Worm (Caenorhabditis elegans) whole organism, young adult: ENCODE results near the gene polk-1.
A peak's percentile ranks its signal among the peaks of the same experiment; 100 is the strongest.

Experiments
- B0035.1 ChIP-seq: sonication (generic microtip); optimal IDR thresholded peaks from 2 replicates; lab custom pipeline; 2016; ENCODE audit warnings: missing genetic modification characterization, mild to moderate bottlenecking, missing compliant biosample characterization, missing genotype, missing genetic modification reagents
- B0336.3 ChIP-seq: fragments of 200-800 bp; sonication (Bioruptor generic); IDR thresholded peaks from 2 replicates; pipeline ENCODE4 v1.3.6; 2022; ENCODE audit warnings: missing genetic modification characterization, missing compliant biosample characterization
- D2030.7 ChIP-seq: fragments of 200-800 bp; sonication (Bioruptor generic); IDR thresholded peaks from 2 replicates; pipeline ENCODE4 v1.3.6; 2022; ENCODE audit warnings: missing genetic modification reagents, missing genetic modification characterization, missing compliant biosample characterization
- F33H1.4 ChIP-seq: fragments of 200-800 bp; sonication (Bioruptor generic); IDR thresholded peaks from 2 replicates; pipeline ENCODE4 v1.3.6; 2022; ENCODE audit warnings: missing genetic modification reagents, missing genetic modification characterization, missing compliant biosample characterization
- T26A5.8 ChIP-seq: sonication (generic microtip); optimal IDR thresholded peaks from 2 replicates; lab custom pipeline; 2016; ENCODE audit warnings: missing genetic modification characterization, missing compliant biosample characterization
- Y53F4B.3 ChIP-seq: fragments of 200-800 bp; sonication (Bioruptor generic); IDR thresholded peaks from 2 replicates; pipeline ENCODE4 v1.3.6; 2022; ENCODE audit warnings: missing genetic modification reagents, missing genetic modification characterization, missing compliant biosample characterization
- Y53G8AR.9 ChIP-seq: fragments of 200-800 bp; sonication (Bioruptor generic); conservative IDR thresholded peaks from 2 replicates; pipeline ENCODE4 v1.3.6; 2022; ENCODE audit warnings: missing genetic modification reagents, missing genetic modification characterization, missing compliant biosample characterization
- akir-1 ChIP-seq: fragments of 200-800 bp; sonication (Bioruptor generic); optimal IDR thresholded peaks from 2 replicates; lab custom pipeline; 2018; ENCODE audit warnings: mild to moderate bottlenecking, missing genetic modification characterization, moderate library complexity, missing compliant biosample characterization
- aptf-2 ChIP-seq: fragments of 200-800 bp; sonication (Bioruptor generic); conservative IDR thresholded peaks from 2 replicates; pipeline ENCODE4 v1.3.6; 2022; ENCODE audit warnings: missing genetic modification reagents, missing genetic modification characterization, missing compliant biosample characterization
- atf-7 ChIP-seq: sonication (generic microtip); optimal IDR thresholded peaks from 2 replicates; lab custom pipeline; 2017; ENCODE audit warnings: mild to moderate bottlenecking, missing genetic modification characterization, missing compliant biosample characterization
- athp-1 ChIP-seq: sonication (generic microtip); optimal IDR thresholded peaks from 2 replicates; lab custom pipeline; 2017; ENCODE audit warnings: mild to moderate bottlenecking, missing genetic modification characterization, missing compliant biosample characterization
- bed-2 ChIP-seq: fragments of 200-800 bp; sonication (Bioruptor generic); IDR thresholded peaks from 2 replicates; pipeline ENCODE4 v1.3.6; 2022; ENCODE audit warnings: missing genetic modification reagents, missing genetic modification characterization, missing compliant biosample characterization
- ccch-3 ChIP-seq: fragments of 200-800 bp; sonication (Bioruptor generic); optimal IDR thresholded peaks from 2 replicates; lab custom pipeline; 2018; ENCODE audit warnings: mild to moderate bottlenecking, missing genetic modification characterization, missing compliant biosample characterization
- ceh-58 ChIP-seq: fragments of 200-800 bp; sonication (Bioruptor generic); IDR thresholded peaks from 2 replicates; pipeline ENCODE4 v1.3.6; 2022; ENCODE audit warnings: missing genetic modification characterization, missing compliant biosample characterization
- chd-7 ChIP-seq: sonication (generic microtip); optimal IDR thresholded peaks from 2 replicates; lab custom pipeline; 2016; ENCODE audit warnings: mild to moderate bottlenecking, missing genetic modification characterization, moderate library complexity, missing compliant biosample characterization
- efl-1 ChIP-seq: fragments of 150-350 bp; optimal IDR thresholded peaks from 2 replicates; lab custom pipeline; 2014; ENCODE audit warnings: missing biosample characterization, missing genetic modification reagents, missing genetic modification characterization
- egl-44 ChIP-seq: fragments of 200-800 bp; sonication (Bioruptor generic); IDR thresholded peaks from 2 replicates; pipeline ENCODE4 v1.3.6; 2022; ENCODE audit warnings: missing genetic modification reagents, missing genetic modification characterization, missing compliant biosample characterization
- ekl-4 ChIP-seq: fragments of 200-800 bp; sonication (Bioruptor generic); IDR thresholded peaks from 2 replicates; pipeline ENCODE4 v1.3.6; 2022; ENCODE audit warnings: missing genetic modification reagents, missing genetic modification characterization, missing compliant biosample characterization
- hlh-12 ChIP-seq: sonication (generic microtip); optimal IDR thresholded peaks from 2 replicates; lab custom pipeline; 2016; ENCODE audit warnings: missing genetic modification characterization, missing compliant biosample characterization
- hlh-26 ChIP-seq: fragments of 200-800 bp; sonication (Bioruptor generic); conservative IDR thresholded peaks from 2 replicates; pipeline ENCODE4 v1.3.6; 2022; ENCODE audit warnings: missing genetic modification reagents, missing genetic modification characterization, missing compliant biosample characterization
- hmg-1.2 ChIP-seq: fragments of 200-800 bp; sonication (Bioruptor generic); IDR thresholded peaks from 2 replicates; pipeline ENCODE4 v1.3.6; 2022; ENCODE audit warnings: missing genetic modification reagents, missing genetic modification characterization, missing compliant biosample characterization
- hmg-20 ChIP-seq: fragments of 200-800 bp; sonication (Bioruptor generic); IDR thresholded peaks from 2 replicates; pipeline ENCODE4 v1.3.6; 2022; ENCODE audit warnings: missing genetic modification reagents, missing genetic modification characterization, missing compliant biosample characterization
- hsf-1 ChIP-seq: fragments of 200-800 bp; sonication (Bioruptor generic); IDR thresholded peaks from 2 replicates; pipeline ENCODE4 v1.3.6; 2022; ENCODE audit warnings: missing genetic modification reagents, missing genetic modification characterization, missing compliant biosample characterization
- lag-1 ChIP-seq: fragments of 200-800 bp; sonication (Bioruptor generic); IDR thresholded peaks from 2 replicates; pipeline ENCODE4 v1.3.6; 2022; ENCODE audit warnings: missing genetic modification reagents, missing genetic modification characterization, missing compliant biosample characterization
- let-526 ChIP-seq: fragments of 200-800 bp; sonication (Bioruptor generic); IDR thresholded peaks from 2 replicates; pipeline ENCODE4 v1.3.6; 2022; ENCODE audit warnings: missing genetic modification reagents, missing genetic modification characterization, missing compliant biosample characterization
- lin-35 ChIP-seq, 3 experiments: fragments of 150-350 bp in 2 of 3; sonication (generic microtip) in 1 of 3; optimal IDR thresholded peaks; 2 replicates each; lab custom pipeline; 2014 to 2018; ENCODE audit warnings: missing biosample characterization in 3 of 3, missing genetic modification characterization in 3 of 3, missing genetic modification reagents in 3 of 3
- lir-1 ChIP-seq: fragments of 200-800 bp; sonication (Bioruptor generic); conservative IDR thresholded peaks from 2 replicates; pipeline ENCODE4 v1.3.6; 2022; ENCODE audit warnings: missing genetic modification reagents, missing genetic modification characterization, missing compliant biosample characterization
- lsy-27 ChIP-seq: sonication (generic microtip); optimal IDR thresholded peaks from 2 replicates; lab custom pipeline; 2017; ENCODE audit warnings: missing genetic modification characterization, mild to moderate bottlenecking, missing compliant biosample characterization, antibody characterized with exemption, missing genotype, borderline replicate concordance; ENCODE audit not compliant: insufficient read depth
- madf-3 ChIP-seq: fragments of 200-800 bp; sonication (Bioruptor generic); IDR thresholded peaks from 2 replicates; pipeline ENCODE4 v1.3.6; 2022; ENCODE audit warnings: missing genetic modification reagents, missing genetic modification characterization, missing compliant biosample characterization
- mcd-1 ChIP-seq: fragments of 200-800 bp; sonication (Bioruptor generic); IDR thresholded peaks from 2 replicates; pipeline ENCODE4 v1.3.6; 2022; ENCODE audit warnings: missing genetic modification reagents, missing genetic modification characterization, missing compliant biosample characterization
- mel-28 ChIP-seq: sonication (generic microtip); optimal IDR thresholded peaks from 2 replicates; lab custom pipeline; 2016; ENCODE audit warnings: borderline replicate concordance, mild to moderate bottlenecking, missing genetic modification characterization, missing compliant biosample characterization
- mes-4 ChIP-seq: sonication (generic microtip); optimal IDR thresholded peaks from 2 replicates; lab custom pipeline; 2016; ENCODE audit warnings: missing genotype, missing genetic modification characterization, missing compliant biosample characterization
- nfya-2 ChIP-seq: fragments of 200-800 bp; sonication (Bioruptor generic); IDR thresholded peaks from 2 replicates; pipeline ENCODE4 v1.3.6; 2022; ENCODE audit warnings: missing genetic modification reagents, missing genetic modification characterization, missing compliant biosample characterization
- nhr-179 ChIP-seq: sonication (generic microtip); optimal IDR thresholded peaks from 2 replicates; lab custom pipeline; 2016; ENCODE audit warnings: mild to moderate bottlenecking, missing genetic modification characterization, missing compliant biosample characterization
- nhr-27 ChIP-seq: fragments of 200-800 bp; sonication (Bioruptor generic); optimal IDR thresholded peaks from 2 replicates; lab custom pipeline; 2018; ENCODE audit warnings: mild to moderate bottlenecking, missing genetic modification characterization, moderate library complexity, missing compliant biosample characterization
- rcor-1 ChIP-seq: fragments of 200-800 bp; sonication (Bioruptor generic); IDR thresholded peaks from 2 replicates; pipeline ENCODE4 v1.3.6; 2022; ENCODE audit warnings: missing genetic modification reagents, missing genetic modification characterization, missing compliant biosample characterization
- sdz-38 ChIP-seq: sonication (generic microtip); optimal IDR thresholded peaks from 2 replicates; lab custom pipeline; 2016; ENCODE audit warnings: missing genotype, missing genetic modification characterization, missing compliant biosample characterization
- snpc-1.1 ChIP-seq: sonication (generic microtip); optimal IDR thresholded peaks from 2 replicates; lab custom pipeline; 2017; ENCODE audit warnings: missing genetic modification characterization, mild to moderate bottlenecking, missing compliant biosample characterization, antibody characterized with exemption, moderate library complexity, missing genotype, missing genetic modification reagents; ENCODE audit not compliant: insufficient read depth
- xnd-1 ChIP-seq: sonication (generic microtip); optimal IDR thresholded peaks from 2 replicates; lab custom pipeline; 2016; ENCODE audit warnings: missing genotype, missing genetic modification reagents, missing genetic modification characterization, missing compliant biosample characterization
- ztf-3 ChIP-seq: fragments of 200-800 bp; sonication (Bioruptor generic); optimal IDR thresholded peaks from 2 replicates; lab custom pipeline; 2018; ENCODE audit warnings: mild to moderate bottlenecking, missing genetic modification characterization, missing compliant biosample characterization
- ztf-6 ChIP-seq: fragments of 200-800 bp; sonication (Bioruptor generic); IDR thresholded peaks from 2 replicates; pipeline ENCODE4 v1.3.6; 2022; ENCODE audit warnings: missing genetic modification reagents, missing genetic modification characterization, missing compliant biosample characterization

The polk-1 gene

ce11 chrIII:8674980-8675485, 46.6 kb upstream of the polk-1 start, which contains the start of gene pgl-2 (continued):
- no peak for TF ChIP-seq ztf-3
- TF ChIP-seq lin-35 (GFP tag; optimal IDR thresholded peaks at IDR 0.05; lab: Kevin White, UChicago), result no peak
- TF ChIP-seq snpc-1.1 (tag; lab: Kevin White, UChicago), result no peak
- no peak for TF ChIP-seq ccch-3 (GFP tag; lab: Kevin White, UChicago)
- TF ChIP-seq ekl-4 (GFP tag; lab: Robert Waterston, UW), result 0 out of 2 replicates have a peak, but pooled peaks have one; percentile 36
- peak; percentile 21 for TF ChIP-seq efl-1 (GFP tag; lab: Kevin White, UChicago)
- TF ChIP-seq athp-1 (tag; lab: Kevin White, UChicago), result no peak
- TF ChIP-seq B0336.3 (GFP tag; lab: Robert Waterston, UW), result peak; percentile 43; the same call in 1 of the 2 replicates
- no peak for TF ChIP-seq B0035.1
- no peak for TF ChIP-seq mel-28 (tag; lab: Kevin White, UChicago)
- no peak for TF ChIP-seq aptf-2 (GFP tag; lab: Robert Waterston, UW)
- no peak for TF ChIP-seq nhr-179 (tag; lab: Kevin White, UChicago)

- no peak for TF ChIP-seq hlh-12 (tag; lab: Kevin White, UChicago)
- no peak for TF ChIP-seq F33H1.4 (GFP tag; lab: Robert Waterston, UW)
- peak; percentile 84; the same call in 1 of the 2 replicates for TF ChIP-seq hmg-1.2 (GFP tag; lab: Robert Waterston, UW)
- no peak for TF ChIP-seq ztf-6 (GFP tag; lab: Robert Waterston, UW)
- TF ChIP-seq, all 124 proteins: peak for 1
Observed at ce11 chrIII:8668717-8669116, 40.3 kb upstream of the polk-1 start.

ce11 chrIII:8667382-8667781, 39.0 kb upstream of the polk-1 start, which contains the start of gene dpy-19:
Gene dpy-19 (minus strand): TSS chrIII:8667482.
- TF ChIP-seq hmg-20 (GFP tag; lab: Robert Waterston, UW) (no peak), bed-2 (no peak), aptf-2 (GFP tag; lab: Robert Waterston, UW) (no peak), hlh-26 (GFP tag; lab: Robert Waterston, UW) (no peak), D2030.7 (GFP tag; lab: Robert Waterston, UW) (no peak), nfya-2 (no peak), ceh-58 (GFP tag; lab: Robert Waterston, UW) (no peak), mes-4 (tag; lab: Kevin White, UChicago) (no peak), lag-1 (GFP tag; lab: Robert Waterston, UW) (no peak), Y53G8AR.9 (no peak), rcor-1 (GFP tag; lab: Robert Waterston, UW) (no peak)

DNA sequence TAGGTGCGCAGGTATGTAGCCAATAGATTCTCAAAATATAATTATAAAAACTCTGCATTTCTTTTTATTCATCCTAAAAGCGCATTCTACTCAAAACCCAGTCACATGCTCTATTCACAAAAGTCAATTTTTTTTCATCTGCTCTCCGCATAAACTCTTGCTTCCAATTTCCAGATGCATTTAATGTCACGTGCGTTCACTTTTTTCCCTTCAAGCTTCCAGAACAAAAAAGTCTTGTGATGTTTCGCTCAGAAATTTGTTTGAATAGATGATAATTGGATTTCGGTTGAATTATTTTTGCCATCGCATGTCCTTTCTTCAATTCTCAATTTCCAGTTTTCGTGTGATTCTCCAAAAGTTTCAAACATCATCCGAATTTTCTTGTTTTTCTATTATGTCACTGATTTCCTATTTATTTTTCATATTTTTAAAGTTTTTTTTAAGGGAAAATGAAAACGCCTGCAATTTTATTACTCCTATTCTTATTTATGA, 36.6 kb upstream of the polk-1 start, which contains the start of gene F22B7.1:
Gene F22B7.1, plus strand, starts transcription at position 442 of the 492 bp plus-strand sequence.
- TF ChIP-seq lir-1 (GFP tag; lab: Robert Waterston, UW) (no peak), hmg-1.2 (GFP tag; lab: Robert Waterston, UW) (no peak), hmg-20 (GFP tag; lab: Robert Waterston, UW) (no peak), Y53F4B.3 (GFP tag; lab: Robert Waterston, UW) (no peak), Y53G8AR.9 (no peak), rcor-1 (GFP tag; lab: Robert Waterston, UW) (no peak), efl-1 (GFP tag; lab: Kevin White, UChicago) (no peak), akir-1 (GFP tag; lab: Kevin White, UChicago) (no peak), mcd-1 (GFP tag; lab: Robert Waterston, UW) (no peak)
- TF ChIP-seq, all 124 proteins: peak for 0

ce11 chrIII:8663143-8663542, 34.8 kb upstream of the polk-1 start:
- TF ChIP-seq lsy-27 (tag; lab: Kevin White, UChicago), result no peak
- no peak for TF ChIP-seq egl-44 (GFP tag; lab: Robert Waterston, UW)
- TF ChIP-seq ztf-6 (GFP tag; lab: Robert Waterston, UW), result no peak
- TF ChIP-seq madf-3 (GFP tag; lab: Robert Waterston, UW), result no peak
- no peak for TF ChIP-seq T26A5.8 (tag; lab: Kevin White, UChicago)
- TF ChIP-seq sdz-38 (tag; lab: Kevin White, UChicago), result no peak
- no peak for TF ChIP-seq lin-35 (GFP tag; optimal IDR thresholded peaks at IDR 0.05; lab: Kevin White, UChicago)
- TF ChIP-seq hsf-1, result no peak
- TF ChIP-seq xnd-1 (tag; lab: Kevin White, UChicago), result no peak
- TF ChIP-seq nhr-27, result no peak
- TF ChIP-seq atf-7 (tag; lab: Kevin White, UChicago), result no peak
- TF ChIP-seq ztf-3, result no peak
- TF ChIP-seq let-526, result no peak
- no peak for TF ChIP-seq chd-7
